Worm (Caenorhabditis elegans) whole organism, late embryonic: Measurements from ENCODE around the gene htz-1.

Experiments used
- ceh-2 ChIP-seq: sonication (generic microtip); optimal IDR thresholded peaks from 2 replicates; lab custom pipeline; 2016; ENCODE audit warnings: missing genotype, missing genetic modification characterization, missing compliant biosample characterization
- ceh-45 ChIP-seq: fragments of 200-800 bp; sonication (Bioruptor generic); IDR thresholded peaks from 2 replicates; pipeline ENCODE4 v1.3.6; 2022; ENCODE audit warnings: missing genetic modification reagents, missing genetic modification characterization, missing compliant biosample characterization
- fkh-10 ChIP-seq: fragments of 150-350 bp; optimal IDR thresholded peaks from 2 replicates; lab custom pipeline; 2014; ENCODE audit warnings: missing biosample characterization, missing genetic modification reagents, missing genetic modification characterization
- hlh-30 ChIP-seq: sonication (generic microtip); optimal IDR thresholded peaks from 2 replicates; lab custom pipeline; 2017; ENCODE audit warnings: antibody characterized with exemption, missing genetic modification characterization, missing compliant biosample characterization; ENCODE audit not compliant: insufficient read depth
- madf-2 ChIP-seq: sonication (generic microtip); optimal IDR thresholded peaks from 2 replicates; lab custom pipeline; 2017; ENCODE audit warnings: missing genetic modification characterization, missing compliant biosample characterization
- nfya-1 ChIP-seq: sonication (generic microtip); optimal IDR thresholded peaks from 2 replicates; lab custom pipeline; 2017; ENCODE audit warnings: missing genetic modification characterization, mild to moderate bottlenecking, missing compliant biosample characterization, antibody characterized with exemption, moderate library complexity
- nhr-232 ChIP-seq: sonication (generic microtip); optimal IDR thresholded peaks from 2 replicates; lab custom pipeline; 2016; ENCODE audit warnings: missing genetic modification characterization, missing compliant biosample characterization
- pag-3 ChIP-seq: sonication (generic microtip); optimal IDR thresholded peaks from 2 replicates; lab custom pipeline; 2016; ENCODE audit warnings: missing compliant biosample characterization, missing genetic modification characterization, borderline replicate concordance
- rnt-1 ChIP-seq: sonication (generic microtip); optimal IDR thresholded peaks from 2 replicates; lab custom pipeline; 2016; ENCODE audit warnings: missing genetic modification characterization, missing compliant biosample characterization
- tbx-2 ChIP-seq: sonication (generic microtip); optimal IDR thresholded peaks from 2 replicates; lab custom pipeline; 2016; ENCODE audit warnings: missing genetic modification characterization, missing compliant biosample characterization
- ttx-3 ChIP-seq: sonication (generic microtip); optimal IDR thresholded peaks from 2 replicates; lab custom pipeline; 2016; ENCODE audit warnings: missing genetic modification reagents, missing genetic modification characterization, missing compliant biosample characterization
- unc-55 ChIP-seq: sonication (generic microtip); optimal IDR thresholded peaks from 2 replicates; lab custom pipeline; 2017; ENCODE audit warnings: missing biosample characterization, missing genetic modification reagents, missing genetic modification characterization
- unc-86 ChIP-seq: sonication (generic microtip); optimal IDR thresholded peaks from 2 replicates; lab custom pipeline; 2016; ENCODE audit warnings: missing genetic modification characterization, missing compliant biosample characterization
- zip-5 ChIP-seq: sonication (generic microtip); optimal IDR thresholded peaks from 2 replicates; lab custom pipeline; 2016; ENCODE audit warnings: missing genetic modification characterization, missing compliant biosample characterization

DNA sequence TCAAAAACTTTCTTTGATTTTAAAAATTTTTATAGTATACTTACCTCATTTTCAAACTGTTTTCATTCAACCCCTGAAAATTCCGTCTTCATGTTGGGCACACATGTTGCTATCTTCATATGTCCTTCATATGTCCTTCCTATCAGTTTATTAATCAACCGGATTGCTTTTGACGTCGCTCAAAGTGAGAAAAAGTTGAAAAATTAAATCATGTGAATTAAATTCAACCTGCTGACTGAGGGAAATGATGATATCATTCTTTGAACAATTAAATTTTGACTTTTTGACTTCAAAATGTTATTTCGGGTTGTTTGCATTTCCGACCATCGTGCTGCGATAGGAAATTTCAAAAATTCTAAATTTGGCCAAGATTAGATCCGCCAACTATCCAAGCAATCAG, 38.5 kb downstream of the htz-1 start:
- TF ChIP-seq ttx-3 (tag; lab: Kevin White, UChicago), result no peak
- TF ChIP-seq pag-3 (tag; lab: Kevin White, UChicago), result no peak
- no peak for TF ChIP-seq unc-86 (tag; lab: Kevin White, UChicago)
- TF ChIP-seq unc-55 (GFP tag; lab: Kevin White, UChicago), result no peak
- no peak for TF ChIP-seq hlh-30 (tag; lab: Kevin White, UChicago)
- no peak for TF ChIP-seq nfya-1 (tag; lab: Kevin White, UChicago)
- TF ChIP-seq madf-2 (tag; lab: Kevin White, UChicago), result no peak
- no peak for TF ChIP-seq tbx-2 (tag; lab: Kevin White, UChicago)
- TF ChIP-seq ceh-2 (tag; lab: Kevin White, UChicago), result no peak
- TF ChIP-seq rnt-1 (tag; lab: Kevin White, UChicago), result no peak
- TF ChIP-seq fkh-10 (GFP tag; lab: Kevin White, UChicago), result no peak
- no peak for TF ChIP-seq nhr-232 (tag; lab: Kevin White, UChicago)
- no peak for TF ChIP-seq ceh-45 (GFP tag; lab: Robert Waterston, UW)
- TF ChIP-seq zip-5 (tag; lab: Kevin White, UChicago), result no peak
